Fruit fly (Drosophila melanogaster) whole organism, embryonic: Measurements from ENCODE around the gene scpr-B.

ENCODE experiments used
- Abd-B ChIP-seq: fragments of 200-800 bp; sonication (Bioruptor generic); optimal IDR thresholded peaks from 2 replicates; lab custom pipeline; 2018; ENCODE audit warnings: missing biosample characterization, mild to moderate bottlenecking, missing genetic modification characterization, moderate library complexity
- Awh ChIP-seq: fragments of 200-800 bp; sonication (Bioruptor generic); IDR thresholded peaks from 2 replicates; pipeline ENCODE4, ENCODE4 v1.3.6; 2022; ENCODE audit warnings: missing biosample characterization, missing genetic modification characterization
- CG10267 ChIP-seq: fragments of 200-800 bp; sonication (Bioruptor generic); optimal IDR thresholded peaks from 2 replicates; lab custom pipeline; 2018; ENCODE audit warnings: missing biosample characterization, mild to moderate bottlenecking, missing genetic modification characterization, moderate library complexity
- CG10654 ChIP-seq: fragments of 200-800 bp; sonication (Bioruptor generic); optimal IDR thresholded peaks from 2 replicates; lab custom pipeline; 2016; ENCODE audit warnings: missing biosample characterization, missing genetic modification characterization
- CG11085 ChIP-seq: fragments of 200-800 bp; sonication (Bioruptor generic); IDR thresholded peaks from 2 replicates; pipeline ENCODE4 v1.3.6; 2022; ENCODE audit warnings: missing biosample characterization, missing genetic modification characterization
- CG1233 ChIP-seq: fragments of 200-800 bp; sonication (Bioruptor generic); optimal IDR thresholded peaks from 4 replicates; lab custom pipeline; 2018; ENCODE audit warnings: missing biosample characterization, mild to moderate bottlenecking, missing genetic modification characterization
- CG15011 ChIP-seq: fragments of 200-800 bp; sonication (Bioruptor generic); optimal IDR thresholded peaks from 3 replicates; lab custom pipeline; 2018; ENCODE audit warnings: missing biosample characterization, mild to moderate bottlenecking, missing genetic modification characterization
- CG15269 ChIP-seq: fragments of 200-800 bp; sonication (Bioruptor generic); optimal IDR thresholded peaks from 2 replicates; lab custom pipeline; 2018; ENCODE audit warnings: missing biosample characterization, mild to moderate bottlenecking, missing genetic modification characterization, moderate library complexity
- CG17328 ChIP-seq: fragments of 200-800 bp; sonication (Bioruptor generic); IDR thresholded peaks from 2 replicates; pipeline ENCODE4 v1.3.6; 2022; ENCODE audit warnings: missing biosample characterization, missing genetic modification characterization
- CG18599 ChIP-seq: fragments of 200-800 bp; sonication (Bioruptor generic); optimal IDR thresholded peaks from 3 replicates; lab custom pipeline; 2017; ENCODE audit warnings: missing biosample characterization, missing genetic modification characterization, mild to moderate bottlenecking, moderate library complexity, missing genetic modification reagents
- CG2116 ChIP-seq: fragments of 200-800 bp; sonication (Bioruptor generic); optimal IDR thresholded peaks from 3 replicates; lab custom pipeline; 2018; ENCODE audit warnings: missing biosample characterization, mild to moderate bottlenecking, missing genetic modification characterization
- CG31224 ChIP-seq: fragments of 200-800 bp; sonication (Bioruptor generic); IDR thresholded peaks from 2 replicates; pipeline ENCODE4 v1.3.6; 2022; ENCODE audit warnings: missing biosample characterization, missing genetic modification characterization
- CG4360 ChIP-seq: fragments of 200-800 bp; sonication (Bioruptor generic); IDR thresholded peaks from 2 replicates; pipeline ENCODE4 v1.3.6; 2022; ENCODE audit warnings: missing biosample characterization, missing genetic modification characterization
- CG43689 ChIP-seq: fragments of 200-800 bp; sonication (Bioruptor generic); IDR thresholded peaks from 2 replicates; pipeline ENCODE4 v1.3.6; 2022; ENCODE audit warnings: missing biosample characterization, missing genetic modification characterization
- CG5245 ChIP-seq: fragments of 200-800 bp; sonication (Bioruptor generic); optimal IDR thresholded peaks from 3 replicates; lab custom pipeline; 2016; ENCODE audit warnings: missing biosample characterization, missing genetic modification characterization
- CG5953 ChIP-seq: fragments of 200-800 bp; sonication (Bioruptor generic); IDR thresholded peaks from 2 replicates; pipeline ENCODE4 v1.3.6; 2022; ENCODE audit warnings: missing biosample characterization, missing genetic modification characterization
- CG8281 ChIP-seq: fragments of 200-800 bp; sonication (Bioruptor generic); optimal IDR thresholded peaks from 2 replicates; lab custom pipeline; 2018; ENCODE audit warnings: missing biosample characterization, mild to moderate bottlenecking, missing genetic modification characterization, moderate library complexity
- CG8388 ChIP-seq: fragments of 200-800 bp; sonication (Bioruptor generic); optimal IDR thresholded peaks from 2 replicates; lab custom pipeline; 2019; ENCODE audit warnings: missing biosample characterization, mild to moderate bottlenecking, missing genetic modification characterization, moderate library complexity
- CG9215 ChIP-seq: fragments of 200-800 bp; sonication (Bioruptor generic); IDR thresholded peaks from 2 replicates; pipeline ENCODE4 v1.3.6; 2022; ENCODE audit warnings: missing biosample characterization, missing genetic modification characterization
- Chrac-16 ChIP-seq: fragments of 200-800 bp; sonication (Bioruptor generic); optimal IDR thresholded peaks from 3 replicates; lab custom pipeline; 2016; ENCODE audit warnings: missing biosample characterization, missing genetic modification characterization
- CoRest ChIP-seq: fragments of 200-800 bp; sonication (Bioruptor generic); optimal IDR thresholded peaks from 3 replicates; lab custom pipeline; 2018; ENCODE audit warnings: missing biosample characterization, mild to moderate bottlenecking, missing genetic modification characterization, moderate library complexity
- GATAe ChIP-seq: fragments of 200-800 bp; sonication (Bioruptor generic); conservative IDR thresholded peaks from 2 replicates; pipeline ENCODE4 v1.3.6; 2022; ENCODE audit warnings: missing biosample characterization, missing genetic modification characterization
- Gug ChIP-seq: fragments of 200-800 bp; sonication (Bioruptor generic); IDR thresholded peaks from 4 replicates; pipeline ENCODE4 v1.3.6; 2022; ENCODE audit warnings: missing biosample characterization, missing genetic modification characterization
- HHEX ChIP-seq: fragments of 200-800 bp; sonication (Bioruptor generic); optimal IDR thresholded peaks from 3 replicates; lab custom pipeline; 2017; ENCODE audit warnings: missing biosample characterization, mild to moderate bottlenecking, missing genetic modification characterization, missing genetic modification reagents
- Hmr ChIP-seq: fragments of 200-800 bp; sonication (Bioruptor generic); optimal IDR thresholded peaks from 3 replicates; lab custom pipeline; 2017; ENCODE audit warnings: mild to moderate bottlenecking, missing biosample characterization, missing genetic modification reagents, missing genetic modification characterization
- MESR4 ChIP-seq: fragments of 200-800 bp; sonication (Bioruptor generic); optimal IDR thresholded peaks from 2 replicates; lab custom pipeline; 2018; ENCODE audit warnings: missing biosample characterization, mild to moderate bottlenecking, missing genetic modification characterization, moderate library complexity
- Mrtf ChIP-seq: fragments of 200-800 bp; sonication (Bioruptor generic); IDR thresholded peaks from 3 replicates; pipeline ENCODE4 v1.3.6; 2022; ENCODE audit warnings: missing biosample characterization, missing genetic modification characterization
- NFAT ChIP-seq: fragments of 200-800 bp; sonication (Bioruptor generic); IDR thresholded peaks from 2 replicates; pipeline ENCODE4 v1.3.6; 2022; ENCODE audit warnings: missing biosample characterization, missing genetic modification characterization
- NfI ChIP-seq: fragments of 200-800 bp; sonication (Bioruptor generic); optimal IDR thresholded peaks from 3 replicates; lab custom pipeline; 2018; ENCODE audit warnings: missing biosample characterization, mild to moderate bottlenecking, missing genetic modification characterization, moderate library complexity
- PHDP ChIP-seq: fragments of 200-800 bp; sonication (Bioruptor generic); optimal IDR thresholded peaks from 3 replicates; lab custom pipeline; 2018; ENCODE audit warnings: missing biosample characterization, mild to moderate bottlenecking, missing genetic modification characterization, moderate library complexity
- Rfx ChIP-seq: fragments of 200-800 bp; sonication (Bioruptor generic); IDR thresholded peaks from 2 replicates; pipeline ENCODE4 v1.3.6; 2022; ENCODE audit warnings: missing biosample characterization, missing genetic modification characterization
- Sry-δ ChIP-seq: fragments of 200-800 bp; sonication (Bioruptor generic); optimal IDR thresholded peaks from 2 replicates; lab custom pipeline; 2016; ENCODE audit warnings: missing biosample characterization, missing genetic modification characterization
- Usf ChIP-seq: fragments of 200-800 bp; sonication (Bioruptor generic); optimal IDR thresholded peaks from 2 replicates; lab custom pipeline; 2017; ENCODE audit warnings: missing genotype, missing biosample characterization, missing genetic modification characterization
- ap ChIP-seq: fragments of 200-800 bp; sonication (Bioruptor generic); IDR thresholded peaks from 2 replicates; pipeline ENCODE4 v1.3.6; 2022; ENCODE audit warnings: missing biosample characterization, missing genetic modification characterization
- ase ChIP-seq: fragments of 200-800 bp; sonication (Bioruptor generic); IDR thresholded peaks from 3 replicates; pipeline ENCODE4 v1.3.6; 2022; ENCODE audit warnings: missing biosample characterization, missing genetic modification characterization
- bbx ChIP-seq: fragments of 200-800 bp; sonication (Bioruptor generic); IDR thresholded peaks from 2 replicates; pipeline ENCODE4 v1.3.6; 2022; ENCODE audit warnings: missing biosample characterization, missing genetic modification characterization; ENCODE audit not compliant: partially characterized antibody
- cas ChIP-seq: fragments of 200-800 bp; sonication (Bioruptor generic); IDR thresholded peaks from 2 replicates; pipeline ENCODE4 v1.3.6; 2022; ENCODE audit warnings: missing biosample characterization, missing genetic modification characterization
- dan ChIP-seq: fragments of 200-800 bp; sonication (Bioruptor generic); IDR thresholded peaks from 2 replicates; pipeline ENCODE4 v1.3.6; 2022; ENCODE audit warnings: missing biosample characterization, missing genetic modification characterization
- dysf ChIP-seq: fragments of 200-800 bp; sonication (Bioruptor generic); IDR thresholded peaks from 3 replicates; pipeline ENCODE4 v1.3.6; 2022; ENCODE audit warnings: missing biosample characterization, missing genetic modification characterization
- hth ChIP-seq: fragments of >200 bp; optimal IDR thresholded peaks from 2 replicates; lab custom pipeline; 2017; ENCODE audit warnings: inconsistent platforms
- klu ChIP-seq: fragments of 200-800 bp; sonication (Bioruptor generic); IDR thresholded peaks from 2 replicates; pipeline ENCODE4 v1.3.6; 2022; ENCODE audit warnings: missing biosample characterization, missing genetic modification characterization
- mam ChIP-seq: fragments of 200-800 bp; sonication (Bioruptor generic); optimal IDR thresholded peaks from 3 replicates; lab custom pipeline; 2016; ENCODE audit warnings: missing biosample characterization, missing genetic modification characterization
- nom ChIP-seq: fragments of 200-800 bp; sonication (Bioruptor generic); optimal IDR thresholded peaks from 2 replicates; lab custom pipeline; 2017; ENCODE audit warnings: missing biosample characterization, missing genetic modification characterization, mild to moderate bottlenecking, moderate library complexity, missing genetic modification reagents
- oc ChIP-seq: fragments of 200-800 bp; sonication (Bioruptor generic); optimal IDR thresholded peaks from 2 replicates; lab custom pipeline; 2018; ENCODE audit warnings: missing biosample characterization, mild to moderate bottlenecking, missing genetic modification characterization, moderate library complexity
- peb ChIP-seq: fragments of 200-800 bp; sonication (Bioruptor generic); IDR thresholded peaks from 2 replicates; pipeline ENCODE4 v1.3.6; 2022; ENCODE audit warnings: missing biosample characterization, missing genetic modification characterization
- psq ChIP-seq: fragments of 200-800 bp; sonication (Bioruptor generic); optimal IDR thresholded peaks from 2 replicates; lab custom pipeline; 2017; ENCODE audit warnings: missing biosample characterization, missing genetic modification characterization
- repo ChIP-seq: fragments of 200-800 bp; sonication (Bioruptor generic); optimal IDR thresholded peaks from 2 replicates; lab custom pipeline; 2016; ENCODE audit warnings: missing biosample characterization, missing genetic modification characterization
- ro ChIP-seq: fragments of 200-800 bp; sonication (Bioruptor generic); IDR thresholded peaks from 2 replicates; pipeline ENCODE4 v1.3.6; 2022; ENCODE audit warnings: missing biosample characterization, missing genetic modification characterization
- z ChIP-seq: fragments of 200-800 bp; sonication (Bioruptor generic); IDR thresholded peaks from 3 replicates; pipeline ENCODE4 v1.3.6; 2022; ENCODE audit warnings: missing biosample characterization, missing genetic modification characterization
- zen ChIP-seq: fragments of 200-800 bp; sonication (Bioruptor generic); optimal IDR thresholded peaks from 3 replicates; lab custom pipeline; 2018; ENCODE audit warnings: missing biosample characterization, mild to moderate bottlenecking, missing genetic modification characterization, moderate library complexity
- zen2 ChIP-seq: fragments of 200-800 bp; sonication (Bioruptor generic); IDR thresholded peaks from 3 replicates; pipeline ENCODE4 v1.3.6; 2022; ENCODE audit warnings: missing biosample characterization, missing genetic modification characterization; ENCODE audit not compliant: partially characterized antibody

The scpr-B gene

DNA sequence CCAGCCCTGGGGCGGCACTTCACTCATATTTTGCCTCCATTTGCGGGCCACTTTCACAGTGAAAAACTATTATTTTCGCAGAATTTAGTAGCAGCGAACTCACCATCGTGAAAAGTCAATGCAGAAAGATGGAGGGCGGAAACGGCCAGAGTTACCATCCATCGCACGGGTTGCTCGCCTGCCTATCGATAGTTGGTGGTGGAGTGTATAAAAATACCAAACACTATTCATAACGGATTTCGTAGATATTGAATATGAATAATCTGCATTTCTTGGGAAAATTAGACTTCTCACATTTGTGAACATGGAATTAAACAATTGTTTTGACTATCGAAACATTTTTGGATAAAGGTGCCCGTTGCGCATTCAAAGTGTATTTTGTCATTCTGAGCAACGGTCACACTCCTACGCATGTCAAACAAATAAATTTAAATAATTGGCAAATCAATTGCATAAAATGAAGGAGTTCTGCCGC is 24.6 kb downstream of the scpr-B start, which contains the start of the genes RpS25 and CG4820 (continued):
- peak; percentile 96 for TF ChIP-seq NfI (GFP tag; lab: Kevin White, UChicago)
- TF ChIP-seq CG43689: peak; percentile 79
- TF ChIP-seq CG11085: peak; percentile 82
- peak; percentile 95 for TF ChIP-seq HHEX (GFP tag; lab: Kevin White, UChicago)
- peak; percentile 100 for TF ChIP-seq MESR4
- TF ChIP-seq Gug (GFP tag; lab: Robert Waterston, UW): peak; percentile 38; the same call in 2 of the 4 replicates
- peak; percentile 77 for TF ChIP-seq ase (GFP tag; lab: Robert Waterston, UW)
- peak; percentile 65 for TF ChIP-seq CG9215 (GFP tag; lab: Robert Waterston, UW)
- TF ChIP-seq klu (GFP tag; lab: Robert Waterston, UW): peak; percentile 59
- peak; percentile 58 for TF ChIP-seq Chrac-16 (GFP tag; lab: Kevin White, UChicago)
- TF ChIP-seq z (GFP tag; lab: Robert Waterston, UW): 0 out of 3 replicates have a peak, but pooled peaks have one; percentile 54
- 0 out of 2 replicates have a peak, but pooled peaks have one; percentile 37 for TF ChIP-seq CG4360
- peak; percentile 85 for TF ChIP-seq CoRest
- TF ChIP-seq dan (GFP tag; lab: Robert Waterston, UW): no peak
- TF ChIP-seq Hmr (GFP tag; lab: Kevin White, UChicago): peak; percentile 97
- peak; percentile 63 for TF ChIP-seq oc (tag; lab: Kevin White, UChicago)
- TF ChIP-seq CG5245 (GFP tag; lab: Kevin White, UChicago): peak; percentile 85
- TF ChIP-seq nom: peak; percentile 90
- peak; percentile 82 for TF ChIP-seq CG8388 (GFP tag; lab: Kevin White, UChicago)
- TF ChIP-seq CG8281 (tag; lab: Kevin White, UChicago): peak; percentile 72
- TF ChIP-seq ap (GFP tag; lab: Robert Waterston, UW): peak; percentile 71
- TF ChIP-seq PHDP (tag; lab: Kevin White, UChicago): peak; percentile 91
- no peak for TF ChIP-seq hth (lab: Kevin White, UChicago)
- TF ChIP-seq psq: peak; percentile 75
- peak; percentile 84 for TF ChIP-seq CG15269
- peak; percentile 92 for TF ChIP-seq repo (GFP tag; lab: Kevin White, UChicago)
- peak; percentile 76 for TF ChIP-seq mam (GFP tag; lab: Kevin White, UChicago)
- TF ChIP-seq CG10654 (GFP tag; lab: Kevin White, UChicago): peak; percentile 90
- peak; percentile 92 for TF ChIP-seq Sry-δ (GFP tag; lab: Kevin White, UChicago)
- TF ChIP-seq Rfx (GFP tag; lab: Robert Waterston, UW): peak; percentile 93
- TF ChIP-seq GATAe (GFP tag; lab: Robert Waterston, UW): peak; percentile 70
- TF ChIP-seq peb (GFP tag; lab: Robert Waterston, UW): peak; percentile 54; the same call in 1 of the 2 replicates
- TF ChIP-seq Abd-B: peak; percentile 70
- peak; percentile 78 for TF ChIP-seq Awh (GFP tag; lab: Robert Waterston, UW)
- no peak; the same call in 1 of the 2 replicates for TF ChIP-seq ro
- peak; percentile 69 for TF ChIP-seq cas (GFP tag; lab: Robert Waterston, UW)
- TF ChIP-seq bbx (GFP tag; lab: Robert Waterston, UW): peak; percentile 70
- peak; percentile 89 for TF ChIP-seq NFAT (GFP tag; lab: Robert Waterston, UW)
- TF ChIP-seq dysf (GFP tag; lab: Robert Waterston, UW): peak; percentile 86
- TF ChIP-seq CG2116 (GFP tag; lab: Kevin White, UChicago): peak; percentile 95
- TF ChIP-seq zen2 (GFP tag; lab: Robert Waterston, UW): peak; percentile 67; the same call in 2 of the 3 replicates
- peak; percentile 80 for TF ChIP-seq Usf (GFP tag; lab: Kevin White, UChicago)
- peak; percentile 91 for TF ChIP-seq CG15011
- peak; percentile 84 for TF ChIP-seq zen (tag; lab: Kevin White, UChicago)
- peak; percentile 94 for TF ChIP-seq CG1233
- TF ChIP-seq CG17328 (GFP tag; lab: Robert Waterston, UW): peak; percentile 87
- TF ChIP-seq CG18599 (GFP tag; lab: Kevin White, UChicago): peak; percentile 90
- peak; percentile 77 for TF ChIP-seq CG31224 (GFP tag; lab: Robert Waterston, UW)
- TF ChIP-seq Mrtf (GFP tag; lab: Robert Waterston, UW): peak; percentile 82
- peak; percentile 89 for TF ChIP-seq CG10267 (tag; lab: Kevin White, UChicago)
- peak; percentile 78; the same call in 1 of the 2 replicates for TF ChIP-seq CG5953
